Fruit fly (Drosophila melanogaster): ENCODE results near the gene CG17211.

CG17211 gene

dm6 chr2L:12075850-12076249 lies 38.3 kb upstream of the CG17211 start, which contains the start of gene CG14947:
TSS of gene CG14947 (plus strand) at chr2L:12076100.
- TF ChIP-seq Xrp1 (GFP tag; IDR thresholded peaks at IDR 0.05): 0 out of 2 replicates have a peak, but pooled peaks have one; percentile 31
- TF ChIP-seq phol (tag; optimal IDR thresholded peaks at IDR 0.05): peak; percentile 9
- no peak for TF ChIP-seq cg (GFP tag; optimal IDR thresholded peaks at IDR 0.05)
- TF ChIP-seq CG8290 (GFP tag; optimal IDR thresholded peaks at IDR 0.05): no peak
- TF ChIP-seq CG8290 (tag; optimal IDR thresholded peaks at IDR 0.05): peak in 1 of 2 experiments; percentile 41
- peak; percentile 23 for TF ChIP-seq CG10979 (tag; optimal IDR thresholded peaks at IDR 0.05)
- peak; percentile 76 for TF ChIP-seq Ets97D (GFP tag; optimal IDR thresholded peaks at IDR 0.05)
- peak; percentile 25 for TF ChIP-seq Kr (GFP tag; optimal IDR thresholded peaks at IDR 0.05)
- TF ChIP-seq az2 (GFP tag; optimal IDR thresholded peaks at IDR 0.05): no peak
- TF ChIP-seq CG17385 (GFP tag; optimal IDR thresholded peaks at IDR 0.05): peak; percentile 59
- peak; percentile 75 for TF ChIP-seq sens (GFP tag)
- no peak for TF ChIP-seq Nf-YC (tag; optimal IDR thresholded peaks at IDR 0.05)
- peak; percentile 27 for TF ChIP-seq gem (tag; optimal IDR thresholded peaks at IDR 0.05)
- peak; percentile 43 for TF ChIP-seq Vsx1 (GFP tag; optimal IDR thresholded peaks at IDR 0.05)
- no peak for TF ChIP-seq Dfd (GFP tag; optimal IDR thresholded peaks at IDR 0.05)
- 0 out of 2 replicates have a peak, but pooled peaks have one; percentile 28 for TF ChIP-seq Awh (GFP tag; IDR thresholded peaks at IDR 0.05)
- no peak for TF ChIP-seq CG10274 (GFP tag; optimal IDR thresholded peaks at IDR 0.05)
- no peak for TF ChIP-seq Doc3 (GFP tag; IDR thresholded peaks at IDR 0.05; ENCODE audit: partially characterized antibody)
- peak; percentile 17 for TF ChIP-seq MTF-1 (GFP tag; optimal IDR thresholded peaks at IDR 0.05; ENCODE audit: borderline replicate concordance)
- TF ChIP-seq gsb-n (tag; optimal IDR thresholded peaks at IDR 0.05): peak; percentile 27
- no peak for TF ChIP-seq mld (GFP tag; IDR thresholded peaks at IDR 0.05; ENCODE audit: partially characterized antibody)
- peak; percentile 2 for TF ChIP-seq CG10431 (GFP tag; optimal IDR thresholded peaks at IDR 0.05)
- peak; percentile 39 for TF ChIP-seq CG15479 (GFP tag; optimal IDR thresholded peaks at IDR 0.05)
- TF ChIP-seq CG15514 (GFP tag; optimal IDR thresholded peaks at IDR 0.05): no peak
- peak; percentile 32 for TF ChIP-seq ac (GFP tag; optimal IDR thresholded peaks at IDR 0.05)
- no peak for TF ChIP-seq jigr1 (GFP tag; IDR thresholded peaks at IDR 0.05)
- TF ChIP-seq NFAT (GFP tag; IDR thresholded peaks at IDR 0.05): 0 out of 2 replicates have a peak, but pooled peaks have one; percentile 13
- TF ChIP-seq D19A (tag; optimal IDR thresholded peaks at IDR 0.05): peak; percentile 88
- no peak for TF ChIP-seq odd (GFP tag; optimal IDR thresholded peaks at IDR 0.05)
- TF ChIP-seq crol (GFP tag; IDR thresholded peaks at IDR 0.05): peak; percentile 18; the same call in 1 of the 2 replicates
- no peak for TF ChIP-seq MESR4 (GFP tag; optimal IDR thresholded peaks at IDR 0.05)
- TF ChIP-seq HLHmδ (GFP tag; optimal IDR thresholded peaks at IDR 0.05): peak; percentile 59
- no peak for TF ChIP-seq sim (GFP tag; IDR thresholded peaks at IDR 0.05)
- TF ChIP-seq ind (GFP tag; optimal IDR thresholded peaks at IDR 0.05): no peak
- TF ChIP-seq Eip74EF (GFP tag; optimal IDR thresholded peaks at IDR 0.05): no peak
- no peak for TF ChIP-seq Six4 (GFP tag; optimal IDR thresholded peaks at IDR 0.05)
- no peak for TF ChIP-seq E2f2 (GFP tag; IDR thresholded peaks at IDR 0.05)
- TF ChIP-seq CG15696 (tag; optimal IDR thresholded peaks at IDR 0.05): no peak
- TF ChIP-seq CG13424 (tag; optimal IDR thresholded peaks at IDR 0.05): no peak
- TF ChIP-seq CG9727 (GFP tag; optimal IDR thresholded peaks at IDR 0.05): peak; percentile 29
- TF ChIP-seq lab (GFP tag; optimal IDR thresholded peaks at IDR 0.05): peak; percentile 11
- peak; percentile 52 for TF ChIP-seq fd102C (GFP tag; optimal IDR thresholded peaks at IDR 0.05)
- TF ChIP-seq nerfin-1 (tag; optimal IDR thresholded peaks at IDR 0.05): peak; percentile 17
- TF ChIP-seq vvl (GFP tag; IDR thresholded peaks at IDR 0.05): no peak
- no peak for TF ChIP-seq prd (optimal IDR thresholded peaks at IDR 0.05)
- TF ChIP-seq prd (GFP tag; IDR thresholded peaks at IDR 0.05): peak; percentile 63; the same call in 1 of the 3 replicates
- TF ChIP-seq CG12236 (GFP tag; optimal IDR thresholded peaks at IDR 0.05): no peak
- no peak for TF ChIP-seq Mes4 (GFP tag; optimal IDR thresholded peaks at IDR 0.05)
- no peak for TF ChIP-seq zfh1 (GFP tag; IDR thresholded peaks at IDR 0.05)
- TF ChIP-seq nom (GFP tag; optimal IDR thresholded peaks at IDR 0.05): peak; percentile 38

All from whole organism, embryonic.